Worm (Caenorhabditis elegans) whole organism, mixed stage, embryonic: ENCODE measurements around the gene T09F3.2.

Experiments used
- blmp-1 ChIP-seq: fragments of 150-350 bp; optimal IDR thresholded peaks from 2 replicates; lab custom pipeline; 2014; ENCODE audit warnings: missing biosample characterization, missing genetic modification characterization
- ceh-43 ChIP-seq: fragments of 200-800 bp; sonication (Bioruptor generic); optimal IDR thresholded peaks from 2 replicates; lab custom pipeline; 2018; ENCODE audit warnings: mild to moderate bottlenecking, missing genetic modification characterization, moderate library complexity, missing compliant biosample characterization
- cnd-1 ChIP-seq: fragments of 200-800 bp; sonication (Bioruptor generic); optimal IDR thresholded peaks from 2 replicates; lab custom pipeline; 2018; ENCODE audit warnings: mild to moderate bottlenecking, missing genetic modification characterization, missing compliant biosample characterization
- drap-1 ChIP-seq: fragments of 200-800 bp; sonication (Bioruptor generic); optimal IDR thresholded peaks from 3 replicates; lab custom pipeline; 2018; ENCODE audit warnings: mild to moderate bottlenecking, missing genetic modification characterization, missing compliant biosample characterization
- flh-1 ChIP-seq: fragments of 200-800 bp; sonication (Bioruptor generic); optimal IDR thresholded peaks from 2 replicates; lab custom pipeline; 2018; ENCODE audit warnings: mild to moderate bottlenecking, missing genetic modification characterization, moderate library complexity, missing compliant biosample characterization
- lsy-2 ChIP-seq: fragments of 150-350 bp; optimal IDR thresholded peaks from 2 replicates; lab custom pipeline; 2014; ENCODE audit warnings: missing biosample characterization, missing genetic modification characterization
- mep-1 ChIP-seq: fragments of 150-350 bp; optimal IDR thresholded peaks from 2 replicates; lab custom pipeline; 2017; ENCODE audit warnings: missing biosample characterization, missing genetic modification reagents, missing genetic modification characterization, inconsistent platforms
- nhr-237 ChIP-seq: fragments of 150-350 bp; optimal IDR thresholded peaks from 2 replicates; lab custom pipeline; 2014; ENCODE audit warnings: missing biosample characterization, missing genetic modification characterization
- unc-39 ChIP-seq: fragments of 150-350 bp; optimal IDR thresholded peaks from 2 replicates; lab custom pipeline; 2014; ENCODE audit warnings: missing biosample characterization, missing genetic modification characterization
- unc-62 ChIP-seq: fragments of 150-350 bp; optimal IDR thresholded peaks from 2 replicates; lab custom pipeline; 2014; ENCODE audit warnings: missing biosample characterization, missing genetic modification reagents, missing genetic modification characterization
- ztf-11 ChIP-seq: fragments of 150-350 bp; optimal IDR thresholded peaks from 2 replicates; lab custom pipeline; 2014; ENCODE audit warnings: missing biosample characterization, missing genetic modification characterization

- TF ChIP-seq nhr-237 = no peak
- no peak for TF ChIP-seq cnd-1 (tag; lab: Kevin White, UChicago)
- no peak for TF ChIP-seq unc-62 (GFP tag; lab: Kevin White, UChicago)
- no peak for TF ChIP-seq drap-1
- no peak for TF ChIP-seq lsy-2 (tag; lab: Kevin White, UChicago)
- TF ChIP-seq flh-1 (GFP tag; lab: Kevin White, UChicago) = no peak
- TF ChIP-seq unc-39 (tag; lab: Kevin White, UChicago) = no peak
- no peak for TF ChIP-seq mep-1 (tag; lab: Kevin White, UChicago)
- no peak for TF ChIP-seq ztf-11 (tag; lab: Kevin White, UChicago)
- TF ChIP-seq blmp-1 (tag; lab: Kevin White, UChicago) = no peak
- TF ChIP-seq ceh-43 (GFP tag; lab: Kevin White, UChicago) = no peak
Measured at ce11 chrII:10402991-10403390, 12.0 kb downstream of the T09F3.2 start.
